Fruit fly (Drosophila melanogaster) whole organism, embryonic: Measurements from ENCODE around the gene MEP-1.

ENCODE experiments used
- Abd-B ChIP-seq: fragments of 200-800 bp; sonication (Bioruptor generic); optimal IDR thresholded peaks from 2 replicates; lab custom pipeline; 2018; ENCODE audit warnings: missing biosample characterization, mild to moderate bottlenecking, missing genetic modification characterization, moderate library complexity
- Blimp-1 ChIP-seq: fragments of 200-800 bp; sonication (Bioruptor generic); optimal IDR thresholded peaks from 3 replicates; lab custom pipeline; 2018; ENCODE audit warnings: missing biosample characterization, missing genetic modification characterization, mild to moderate bottlenecking, moderate library complexity, missing genetic modification reagents
- Bteb2 ChIP-seq: fragments of 200-800 bp; sonication (Bioruptor generic); optimal IDR thresholded peaks from 2 replicates; lab custom pipeline; 2016; ENCODE audit warnings: missing biosample characterization, missing genetic modification characterization
- CG10209 ChIP-seq: fragments of 200-800 bp; sonication (Bioruptor generic); optimal IDR thresholded peaks from 3 replicates; lab custom pipeline; 2017; ENCODE audit warnings: missing biosample characterization, mild to moderate bottlenecking, missing genetic modification characterization, missing genetic modification reagents
- CG11504 ChIP-seq: fragments of 200-800 bp; sonication (Bioruptor generic); optimal IDR thresholded peaks from 3 replicates; lab custom pipeline; 2019; ENCODE audit warnings: missing biosample characterization, mild to moderate bottlenecking, missing genetic modification characterization, moderate library complexity
- CG12391 ChIP-seq: fragments of 200-800 bp; sonication (Bioruptor generic); optimal IDR thresholded peaks from 3 replicates; lab custom pipeline; 2018; ENCODE audit warnings: missing biosample characterization, mild to moderate bottlenecking, missing genetic modification characterization, moderate library complexity
- CG12744 ChIP-seq: fragments of 200-800 bp; sonication (Bioruptor generic); optimal IDR thresholded peaks from 2 replicates; lab custom pipeline; 2016; ENCODE audit warnings: missing biosample characterization, missing genetic modification characterization
- CG13296 ChIP-seq: fragments of 200-800 bp; sonication (Bioruptor generic); optimal IDR thresholded peaks from 3 replicates; lab custom pipeline; 2018; ENCODE audit warnings: missing biosample characterization, mild to moderate bottlenecking, missing genetic modification characterization
- CG13624 ChIP-seq: fragments of 200-800 bp; sonication (Bioruptor generic); optimal IDR thresholded peaks from 2 replicates; lab custom pipeline; 2016; ENCODE audit warnings: missing biosample characterization, missing genetic modification characterization
- CG14710 ChIP-seq: fragments of 200-800 bp; sonication (Bioruptor generic); optimal IDR thresholded peaks from 3 replicates; lab custom pipeline; 2019; ENCODE audit warnings: missing biosample characterization, mild to moderate bottlenecking, missing genetic modification characterization, moderate library complexity
- CG14965 ChIP-seq: fragments of 200-800 bp; sonication (Bioruptor generic); optimal IDR thresholded peaks from 2 replicates; lab custom pipeline; 2016; ENCODE audit warnings: missing biosample characterization, missing genetic modification characterization, borderline replicate concordance
- CG1602 ChIP-seq: fragments of 200-800 bp; sonication (Bioruptor generic); optimal IDR thresholded peaks from 3 replicates; lab custom pipeline; 2016; ENCODE audit warnings: missing biosample characterization, missing genetic modification characterization
- CG16813 ChIP-seq: fragments of 200-800 bp; sonication (Bioruptor generic); IDR thresholded peaks from 3 replicates; pipeline ENCODE4 v1.3.6; 2022; ENCODE audit warnings: missing biosample characterization, missing genetic modification characterization; ENCODE audit not compliant: partially characterized antibody
- CG17361 ChIP-seq: fragments of 200-800 bp; sonication (Bioruptor generic); IDR thresholded peaks from 3 replicates; pipeline ENCODE4 v1.3.6; 2022; ENCODE audit warnings: missing biosample characterization, missing genetic modification characterization
- CG17912 ChIP-seq: fragments of 200-800 bp; sonication (Bioruptor generic); optimal IDR thresholded peaks from 2 replicates; lab custom pipeline; 2018; ENCODE audit warnings: missing biosample characterization, mild to moderate bottlenecking, missing genetic modification characterization
- CG2678 ChIP-seq: fragments of 200-800 bp; sonication (Bioruptor generic); optimal IDR thresholded peaks from 3 replicates; lab custom pipeline; 2019; ENCODE audit warnings: missing biosample characterization, mild to moderate bottlenecking, missing genetic modification characterization, moderate library complexity
- CG2712 ChIP-seq: fragments of 200-800 bp; optimal IDR thresholded peaks from 3 replicates; lab custom pipeline; 2019; ENCODE audit warnings: missing biosample characterization, mild to moderate bottlenecking, missing genetic modification characterization, moderate library complexity
- CG3407 ChIP-seq: fragments of 200-800 bp; sonication (Bioruptor generic); optimal IDR thresholded peaks from 2 replicates; lab custom pipeline; 2018; ENCODE audit warnings: missing biosample characterization, mild to moderate bottlenecking, missing genetic modification characterization
- CG4404 ChIP-seq: fragments of 200-800 bp; sonication (Bioruptor generic); IDR thresholded peaks from 2 replicates; pipeline ENCODE4 v1.3.6; 2022; ENCODE audit warnings: missing biosample characterization, missing genetic modification characterization
- CG5180 ChIP-seq: fragments of 200-800 bp; sonication (Bioruptor generic); optimal IDR thresholded peaks from 3 replicates; lab custom pipeline; 2017; ENCODE audit warnings: missing biosample characterization, missing genetic modification characterization, mild to moderate bottlenecking, moderate library complexity, missing genetic modification reagents
- CG6854 ChIP-seq: fragments of 200-800 bp; sonication (Bioruptor generic); optimal IDR thresholded peaks from 3 replicates; lab custom pipeline; 2017; ENCODE audit warnings: missing biosample characterization, mild to moderate bottlenecking, missing genetic modification characterization
- CG7963 ChIP-seq: fragments of 200-800 bp; sonication (Bioruptor generic); IDR thresholded peaks from 3 replicates; pipeline ENCODE4 v1.3.6; 2022; ENCODE audit warnings: missing biosample characterization, missing genetic modification characterization; ENCODE audit not compliant: partially characterized antibody
- CG8359 ChIP-seq: fragments of 200-800 bp; sonication (Bioruptor generic); optimal IDR thresholded peaks from 2 replicates; lab custom pipeline; 2017; ENCODE audit warnings: missing biosample characterization, mild to moderate bottlenecking, missing genetic modification characterization, borderline replicate concordance
- CHES-1-like ChIP-seq: fragments of 200-800 bp; sonication (Bioruptor generic); optimal IDR thresholded peaks from 2 replicates; lab custom pipeline; 2016; ENCODE audit warnings: missing biosample characterization, missing genetic modification characterization
- Dek ChIP-seq: fragments of 200-800 bp; sonication (Bioruptor generic); optimal IDR thresholded peaks from 3 replicates; lab custom pipeline; 2019; ENCODE audit warnings: missing biosample characterization, mild to moderate bottlenecking, missing genetic modification characterization, moderate library complexity
- Hr51 ChIP-seq, 2 experiments: fragments of 200-800 bp; sonication (Bioruptor generic); optimal IDR thresholded peaks; 2 replicates in 1 of 2; 3 replicates in 1 of 2; lab custom pipeline; 2016 to 2018; ENCODE audit warnings: missing biosample characterization in 2 of 2, missing genetic modification characterization in 2 of 2, mild to moderate bottlenecking in 1 of 2, moderate library complexity in 1 of 2
- Mad ChIP-seq: fragments of 200-800 bp; sonication (Bioruptor generic); optimal IDR thresholded peaks from 2 replicates; lab custom pipeline; 2016; ENCODE audit warnings: missing biosample characterization, missing genetic modification characterization
- Meics ChIP-seq: fragments of 200-800 bp; sonication (Bioruptor generic); optimal IDR thresholded peaks from 2 replicates; lab custom pipeline; 2017; ENCODE audit warnings: missing biosample characterization, mild to moderate bottlenecking, missing genetic modification characterization
- Six4 ChIP-seq: fragments of 200-800 bp; sonication (Bioruptor generic); optimal IDR thresholded peaks from 2 replicates; lab custom pipeline; 2016; ENCODE audit warnings: missing biosample characterization, missing genetic modification characterization
- Tbp ChIP-seq: fragments of >200 bp; optimal IDR thresholded peaks from 2 replicates; lab custom pipeline; 2018; ENCODE audit warnings: missing biosample characterization, missing genetic modification characterization
- Xrp1 ChIP-seq: fragments of 200-800 bp; sonication (Bioruptor generic); IDR thresholded peaks from 2 replicates; pipeline ENCODE4 v1.3.6; 2022; ENCODE audit warnings: missing biosample characterization, missing genetic modification characterization
- ara ChIP-seq: fragments of 200-800 bp; sonication (Bioruptor generic); IDR thresholded peaks from 2 replicates; pipeline ENCODE4 v1.3.6; 2022; ENCODE audit warnings: missing biosample characterization, missing genetic modification characterization
- crp ChIP-seq, 2 experiments: fragments of 200-800 bp; sonication (Bioruptor generic); optimal IDR thresholded peaks; 2 replicates in 1 of 2; 3 replicates in 1 of 2; lab custom pipeline; 2017; ENCODE audit warnings: missing biosample characterization in 2 of 2, missing genetic modification characterization in 2 of 2, mild to moderate bottlenecking in 1 of 2, moderate library complexity in 1 of 2
- eyg ChIP-seq: fragments of 200-800 bp; sonication (Bioruptor generic); optimal IDR thresholded peaks from 3 replicates; lab custom pipeline; 2016; ENCODE audit warnings: missing biosample characterization, missing genetic modification characterization
- gem ChIP-seq: fragments of 200-800 bp; sonication (Bioruptor generic); optimal IDR thresholded peaks from 2 replicates; lab custom pipeline; 2019; ENCODE audit warnings: missing biosample characterization, mild to moderate bottlenecking, missing genetic modification characterization, moderate library complexity
- grn ChIP-seq: fragments of 200-800 bp; sonication (Bioruptor generic); optimal IDR thresholded peaks from 3 replicates; lab custom pipeline; 2017; ENCODE audit warnings: missing biosample characterization, missing genetic modification characterization
- gt ChIP-seq: fragments of 200-800 bp; sonication (Bioruptor generic); IDR thresholded peaks from 2 replicates; pipeline ENCODE4 v1.3.6; 2022; ENCODE audit warnings: missing biosample characterization, missing genetic modification characterization
- hth ChIP-seq: fragments of >200 bp; optimal IDR thresholded peaks from 2 replicates; lab custom pipeline; 2017; ENCODE audit warnings: inconsistent platforms
- ken ChIP-seq: fragments of 200-800 bp; sonication (Bioruptor generic); IDR thresholded peaks from 3 replicates; pipeline ENCODE4 v1.3.6; 2022; ENCODE audit warnings: missing biosample characterization, missing genetic modification characterization
- knrl ChIP-seq: fragments of 200-800 bp; sonication (Bioruptor generic); IDR thresholded peaks from 3 replicates; pipeline ENCODE4 v1.3.6; 2022; ENCODE audit warnings: missing biosample characterization, missing genetic modification characterization; ENCODE audit not compliant: partially characterized antibody
- lmd ChIP-seq: fragments of 200-800 bp; sonication (Bioruptor generic); IDR thresholded peaks from 2 replicates; pipeline ENCODE4 v1.3.6; 2022; ENCODE audit warnings: missing biosample characterization, missing genetic modification characterization
- otp ChIP-seq: fragments of 200-800 bp; sonication (Bioruptor generic); IDR thresholded peaks from 3 replicates; pipeline ENCODE4, ENCODE4 v1.3.6; 2022; ENCODE audit warnings: missing biosample characterization, missing genetic modification characterization
- pan ChIP-seq, 4 experiments: fragments of >200 bp in 3 of 4; fragments of 200-800 bp in 1 of 4; sonication (Bioruptor generic) in 1 of 4; optimal IDR thresholded peaks in 3 of 4; IDR thresholded peaks in 1 of 4; 2 replicates each; pipeline versions ENCODE4 v1.3.6 to Lab custom; 2017 to 2022; ENCODE audit warnings: missing biosample characterization in 2 of 4, missing genetic modification characterization in 2 of 4, mixed read lengths in 1 of 4
- pros ChIP-seq: fragments of 200-800 bp; sonication (Bioruptor generic); optimal IDR thresholded peaks from 3 replicates; lab custom pipeline; 2019; ENCODE audit warnings: missing biosample characterization, mild to moderate bottlenecking, missing genetic modification characterization, moderate library complexity
- pzg ChIP-seq: fragments of 200-800 bp; sonication (Bioruptor generic); optimal IDR thresholded peaks from 3 replicates; lab custom pipeline; 2018; ENCODE audit warnings: missing biosample characterization, mild to moderate bottlenecking, missing genetic modification characterization, moderate library complexity
- trem ChIP-seq: fragments of 200-800 bp; optimal IDR thresholded peaks from 3 replicates; lab custom pipeline; 2019; ENCODE audit warnings: missing biosample characterization, mild to moderate bottlenecking, missing genetic modification characterization, moderate library complexity
- twi ChIP-seq: fragments of 200-800 bp; optimal IDR thresholded peaks from 2 replicates; lab custom pipeline; 2019; ENCODE audit warnings: missing biosample characterization, mild to moderate bottlenecking, missing genetic modification characterization, moderate library complexity
- unpg ChIP-seq: fragments of 200-800 bp; sonication (Bioruptor generic); optimal IDR thresholded peaks from 3 replicates; lab custom pipeline; 2018; ENCODE audit warnings: missing biosample characterization, mild to moderate bottlenecking, missing genetic modification characterization, moderate library complexity

Gene MEP-1

DNA sequence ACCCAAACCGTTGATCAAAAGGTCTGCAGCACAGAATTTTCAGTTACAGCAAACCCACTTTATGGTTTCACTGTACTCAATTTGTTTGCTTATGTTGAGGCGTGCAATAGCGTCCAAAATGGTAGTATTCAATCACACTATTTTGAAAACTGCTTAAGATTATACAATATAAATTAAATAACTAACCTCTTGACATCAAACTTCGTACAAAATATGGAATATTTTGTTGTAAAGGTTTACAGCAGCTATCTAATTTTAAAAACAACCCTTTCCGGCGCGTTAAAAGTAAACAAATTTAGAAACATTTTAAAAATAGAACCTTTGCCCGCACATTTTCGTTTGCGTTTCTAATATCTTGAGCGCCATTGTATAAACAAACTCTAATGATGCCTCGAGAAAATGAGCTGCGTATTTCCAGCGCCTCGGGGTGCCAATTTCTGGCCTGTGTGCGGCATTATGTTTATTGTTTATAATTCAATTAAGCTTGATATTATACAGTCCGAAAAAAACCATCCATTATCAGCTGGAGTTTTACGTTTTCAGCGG lies 40.7 kb upstream of the MEP-1 start (continued):
- TF ChIP-seq knrl (GFP tag; lab: Robert Waterston, UW), result 0 out of 3 replicates have a peak, but pooled peaks have one; percentile 3
- no peak for TF ChIP-seq Dek (tag; lab: Kevin White, UChicago)
- no peak for TF ChIP-seq Bteb2
- no peak for TF ChIP-seq pzg (GFP tag; lab: Kevin White, UChicago)
- TF ChIP-seq Blimp-1 (GFP tag; lab: Kevin White, UChicago), result no peak
- no peak for TF ChIP-seq CG10209 (GFP tag; lab: Kevin White, UChicago)
- TF ChIP-seq CHES-1-like, result peak; percentile 13
- peak; percentile 26; the same call in 1 of the 2 replicates for TF ChIP-seq ara (GFP tag; lab: Robert Waterston, UW)
- 0 out of 3 replicates have a peak, but pooled peaks have one; percentile 6 for TF ChIP-seq ken (GFP tag; lab: Robert Waterston, UW)
- no peak for TF ChIP-seq eyg (GFP tag; lab: Kevin White, UChicago)
- no peak for TF ChIP-seq CG1602 (GFP tag; lab: Kevin White, UChicago)
- TF ChIP-seq CG2712 (tag; lab: Kevin White, UChicago), result peak; percentile 40
- TF ChIP-seq CG17912, result no peak
- TF ChIP-seq Hr51 (GFP tag; optimal IDR thresholded peaks at IDR 0.05; lab: Kevin White, UChicago), result peak in 1 of 2 experiments; percentile 3
- TF ChIP-seq Tbp (GFP tag; lab: Kevin White, UChicago), result no peak
- TF ChIP-seq lmd (GFP tag; lab: Robert Waterston, UW), result no peak; the same call in 1 of the 2 replicates
- no peak for TF ChIP-seq trem (tag; lab: Kevin White, UChicago)
- peak; percentile 2 for TF ChIP-seq CG12391 (tag; lab: Kevin White, UChicago)
- TF ChIP-seq CG5180 (GFP tag; lab: Kevin White, UChicago), result no peak
- no peak for TF ChIP-seq twi (tag; lab: Kevin White, UChicago)
- TF ChIP-seq pan (optimal IDR thresholded peaks at IDR 0.05; lab: Kevin White, UChicago), result no peak
- TF ChIP-seq pan (GFP tag; optimal IDR thresholded peaks at IDR 0.05 in 1 of 2, IDR thresholded peaks at IDR 0.05 in 1 of 2), result peak in 1 of 2 experiments; percentile 8
- no peak for TF ChIP-seq CG13296 (GFP tag; lab: Kevin White, UChicago)
- TF ChIP-seq CG13624 (GFP tag; lab: Kevin White, UChicago), result no peak
- TF ChIP-seq Mad (GFP tag; lab: Kevin White, UChicago), result no peak
- TF ChIP-seq CG14965 (GFP tag; lab: Kevin White, UChicago), result no peak
- TF ChIP-seq grn (GFP tag; lab: Kevin White, UChicago), result no peak
- TF ChIP-seq CG12744 (GFP tag; lab: Kevin White, UChicago), result no peak
- peak; percentile 12 for TF ChIP-seq gem (tag; lab: Kevin White, UChicago)
- TF ChIP-seq Meics (GFP tag; lab: Kevin White, UChicago), result peak; percentile 23
- no peak for TF ChIP-seq gt
- TF ChIP-seq CG7963 (GFP tag; lab: Robert Waterston, UW), result no peak
- TF ChIP-seq CG2678 (tag; lab: Kevin White, UChicago), result peak; percentile 27
- no peak for TF ChIP-seq CG3407
- peak; percentile 19 for TF ChIP-seq CG11504
- no peak for TF ChIP-seq Six4 (GFP tag; lab: Kevin White, UChicago)
- peak in 1 of 2 experiments; percentile 61 for TF ChIP-seq crp (GFP tag; optimal IDR thresholded peaks at IDR 0.05; lab: Kevin White, UChicago)
- peak; percentile 22 for TF ChIP-seq Xrp1 (GFP tag; lab: Robert Waterston, UW)
- TF ChIP-seq CG17361, result peak; percentile 73; the same call in 2 of the 3 replicates
- no peak for TF ChIP-seq CG6854 (GFP tag; lab: Kevin White, UChicago)
- TF ChIP-seq CG8359, result no peak
- peak; percentile 1 for TF ChIP-seq CG14710 (tag; lab: Kevin White, UChicago)
- no peak for TF ChIP-seq hth
- no peak for TF ChIP-seq otp (GFP tag; lab: Robert Waterston, UW)
- TF ChIP-seq unpg (GFP tag; lab: Kevin White, UChicago), result peak; percentile 34
- no peak for TF ChIP-seq Abd-B (GFP tag; lab: Kevin White, UChicago)
- peak; percentile 19 for TF ChIP-seq pros (GFP tag; lab: Kevin White, UChicago)
- TF ChIP-seq CG16813 (GFP tag; lab: Robert Waterston, UW), result no peak
- 0 out of 2 replicates have a peak, but pooled peaks have one; percentile 13 for TF ChIP-seq CG4404
